Worm (Caenorhabditis elegans): ENCODE results near the gene F26A1.1.

- TF ChIP-seq ztf-11 (tag; optimal IDR thresholded peaks at IDR 0.05) (no peak), sem-2 (GFP tag; optimal IDR thresholded peaks at IDR 0.05) (no peak), mab-5 (tag; optimal IDR thresholded peaks at IDR 0.05) (no peak), zip-8 (tag; optimal IDR thresholded peaks at IDR 0.05) (no peak), M03D4.4 (tag; optimal IDR thresholded peaks at IDR 0.05) (no peak), unc-120 (tag; optimal IDR thresholded peaks at IDR 0.05; ENCODE audit: poor library complexity, severe bottlenecking) (no peak), elt-1 (tag; optimal IDR thresholded peaks at IDR 0.05; ENCODE audit: borderline replicate concordance, insufficient read depth) (no peak), unc-39 (tag; optimal IDR thresholded peaks at IDR 0.05) (no peak)
These were observed 8.7 kb downstream of the F26A1.1 start, which contains the start of gene C35D10.6 for ce11 chrIII:4859039-4859438.
